Worm (Caenorhabditis elegans): ENCODE data around the gene C16C4.1.
"Not testable (repeated sequence)": the region's sequence is repeated elsewhere in the genome, so short reads cannot be mapped to it uniquely, and the experiment has no call there.

C16C4.1 gene

ce11 chrII:1861285-1861793 is 32.7 kb upstream of the C16C4.1 start, which contains the start of gene C16C4.18:
TSS of gene C16C4.18 (minus strand) at chrII:1861335.
- TF ChIP-seq hnd-1 (tag; optimal IDR thresholded peaks at IDR 0.05); B0310.2 (tag; optimal IDR thresholded peaks at IDR 0.05); tbx-37 (GFP tag; conservative IDR thresholded peaks at IDR 0.05): not testable (repeated sequence)

ce11 chrII:1862334-1862733 is 31.7 kb upstream of the C16C4.1 start, which contains the start of gene fbxb-98:
TSS of gene fbxb-98 (plus strand) at chrII:1862634.
- not testable (repeated sequence) for TF ChIP-seq hnd-1, aly-1, ceh-36 (tag; optimal IDR thresholded peaks at IDR 0.05)

ce11 chrII:1864278-1864677 is 29.7 kb upstream of the C16C4.1 start, which contains the start of gene C16C4.17:
TSS of gene C16C4.17 (plus strand) at chrII:1864578.
- TF ChIP-seq hnd-1 (tag; optimal IDR thresholded peaks at IDR 0.05): no peak
- no peak for TF ChIP-seq pes-1 (GFP tag; IDR thresholded peaks at IDR 0.05)
- no peak for TF ChIP-seq flt-1 (GFP tag; IDR thresholded peaks at IDR 0.05)
- no peak for TF ChIP-seq tbx-11 (GFP tag; IDR thresholded peaks at IDR 0.05)
- TF ChIP-seq ama-1 (optimal IDR thresholded peaks at IDR 0.05): no peak
- TF ChIP-seq sea-1 (GFP tag; conservative IDR thresholded peaks at IDR 0.05): no peak

- no peak for TF ChIP-seq scrt-1 (GFP tag; IDR thresholded peaks at IDR 0.05)
- TF ChIP-seq flt-1 (GFP tag; IDR thresholded peaks at IDR 0.05): no peak
- TF ChIP-seq tbx-11 (GFP tag; IDR thresholded peaks at IDR 0.05): no peak
- TF ChIP-seq ama-1 (optimal IDR thresholded peaks at IDR 0.05): no peak
- no peak for TF ChIP-seq sea-1 (GFP tag; conservative IDR thresholded peaks at IDR 0.05)
- no peak for TF ChIP-seq ets-7 (tag; optimal IDR thresholded peaks at IDR 0.05)
Observed at ce11 chrII:1865683-1866431, 28.2 kb upstream of the C16C4.1 start, which contains the start of gene math-15. TSS of gene math-15 (plus strand) at chrII:1866381.

- no peak for TF ChIP-seq sea-1 (GFP tag; conservative IDR thresholded peaks at IDR 0.05)
Observed at ce11 chrII:1869120-1869519, 24.9 kb upstream of the C16C4.1 start, which contains the start of gene math-14. TSS of gene math-14 (plus strand) at chrII:1869420.

ce11 chrII:1870875-1871592 is 23.0 kb upstream of the C16C4.1 start, which contains the start of gene math-10:
TSS of gene math-10 (plus strand) at chrII:1871542.
- no peak for TF ChIP-seq sea-1 (GFP tag; conservative IDR thresholded peaks at IDR 0.05)
- TF ChIP-seq flt-1 (GFP tag; IDR thresholded peaks at IDR 0.05): no peak
- no peak for TF ChIP-seq ama-1 (optimal IDR thresholded peaks at IDR 0.05)
- no peak for TF ChIP-seq aly-1 (tag; optimal IDR thresholded peaks at IDR 0.05)
- TF ChIP-seq pes-1 (GFP tag; IDR thresholded peaks at IDR 0.05): no peak
- no peak for TF ChIP-seq ceh-13 (GFP tag; optimal IDR thresholded peaks at IDR 0.05)

ce11 chrII:1875658-1876057 is 18.4 kb upstream of the C16C4.1 start, which contains the start of gene math-13:
TSS of gene math-13 (plus strand) at chrII:1875958.
- TF ChIP-seq ceh-13 (GFP tag; optimal IDR thresholded peaks at IDR 0.05) (no peak), hnd-1 (tag; optimal IDR thresholded peaks at IDR 0.05) (no peak), B0310.2 (tag; optimal IDR thresholded peaks at IDR 0.05) (no peak), scrt-1 (GFP tag; IDR thresholded peaks at IDR 0.05) (no peak), pes-1 (GFP tag; IDR thresholded peaks at IDR 0.05) (no peak), hmbx-1 (tag; optimal IDR thresholded peaks at IDR 0.05) (no peak), tbx-37 (GFP tag; conservative IDR thresholded peaks at IDR 0.05) (no peak), tbx-11 (GFP tag; IDR thresholded peaks at IDR 0.05) (no peak), ets-7 (tag; optimal IDR thresholded peaks at IDR 0.05) (no peak), F13C5.2 (tag; optimal IDR thresholded peaks at IDR 0.05) (no peak), ama-1 (optimal IDR thresholded peaks at IDR 0.05) (no peak), hmg-4 (GFP tag; optimal IDR thresholded peaks at IDR 0.05) (no peak), aly-1 (tag; optimal IDR thresholded peaks at IDR 0.05) (no peak), ceh-36 (tag; optimal IDR thresholded peaks at IDR 0.05) (no peak), flt-1 (GFP tag; IDR thresholded peaks at IDR 0.05) (no peak), sea-1 (GFP tag; conservative IDR thresholded peaks at IDR 0.05) (no peak), tra-4 (tag; optimal IDR thresholded peaks at IDR 0.05) (no peak)

ce11 chrII:1878663-1879062 is 15.3 kb upstream of the C16C4.1 start, which contains the start of gene math-16:
TSS of gene math-16 (minus strand) at chrII:1878763.
- TF ChIP-seq pes-1 (GFP tag; IDR thresholded peaks at IDR 0.05) (no peak), ceh-36 (tag; optimal IDR thresholded peaks at IDR 0.05) (no peak), F13C5.2 (tag; optimal IDR thresholded peaks at IDR 0.05) (no peak), sea-1 (GFP tag; conservative IDR thresholded peaks at IDR 0.05) (no peak), flt-1 (GFP tag; IDR thresholded peaks at IDR 0.05) (no peak), hmg-4 (GFP tag; optimal IDR thresholded peaks at IDR 0.05) (no peak), ama-1 (optimal IDR thresholded peaks at IDR 0.05) (no peak), tbx-11 (GFP tag; IDR thresholded peaks at IDR 0.05) (no peak), aly-1 (tag; optimal IDR thresholded peaks at IDR 0.05) (no peak), tra-4 (tag; optimal IDR thresholded peaks at IDR 0.05) (no peak), hmbx-1 (tag; optimal IDR thresholded peaks at IDR 0.05) (no peak), B0310.2 (tag; optimal IDR thresholded peaks at IDR 0.05) (no peak)
